Worm (Caenorhabditis elegans) whole organism, L4 larva: ENCODE results near the gene F55F10.3.
A peak's percentile ranks its signal among the peaks of the same experiment; 100 is the strongest.
"Not testable (repeated sequence)": the region's sequence is repeated elsewhere in the genome, so short reads cannot be mapped to it uniquely, and the experiment has no call there.

Experiments
- F10B5.3 ChIP-seq: sonication (generic microtip); optimal IDR thresholded peaks from 2 replicates; lab custom pipeline; 2016; ENCODE audit warnings: mild to moderate bottlenecking, missing genetic modification characterization, missing compliant biosample characterization
- R02D3.7 ChIP-seq: fragments of 150-350 bp; sonication (generic microtip); optimal IDR thresholded peaks from 3 replicates; lab custom pipeline; 2014; ENCODE audit warnings: missing biosample characterization, missing genetic modification characterization
- ama-1 ChIP-seq: fragments of 150-350 bp; optimal IDR thresholded peaks from 2 replicates; lab custom pipeline; 2014; ENCODE audit warnings: inconsistent platforms, mixed read lengths
- ces-1 ChIP-seq: fragments of 150-350 bp; sonication (generic microtip); optimal IDR thresholded peaks from 4 replicates; lab custom pipeline; 2014; ENCODE audit warnings: missing biosample characterization, missing genetic modification reagents, missing genetic modification characterization
- egl-27 ChIP-seq: sonication (generic microtip); optimal IDR thresholded peaks from 3 replicates; lab custom pipeline; 2017; ENCODE audit warnings: missing biosample characterization, missing genetic modification reagents, missing genetic modification characterization
- gei-8 ChIP-seq: fragments of 200-800 bp; sonication (Bioruptor generic); optimal IDR thresholded peaks from 2 replicates; lab custom pipeline; 2018; ENCODE audit warnings: mild to moderate bottlenecking, missing genetic modification characterization, missing compliant biosample characterization
- snpc-4 ChIP-seq: fragments of 150-350 bp; optimal IDR thresholded peaks from 2 replicates; lab custom pipeline; 2014; ENCODE audit warnings: missing biosample characterization, missing genetic modification characterization
- unc-62 ChIP-seq, 3 experiments: fragments of 150-350 bp in 1 of 3; sonication (generic microtip); optimal IDR thresholded peaks in 2 of 3; peaks in 1 of 3; 1 replicate in 1 of 3; 2 replicates in 2 of 3; lab custom pipeline; 2014 to 2017; ENCODE audit warnings: missing biosample characterization in 3 of 3, missing genetic modification characterization in 3 of 3, missing genetic modification reagents in 3 of 3, missing genotype in 1 of 3

DNA sequence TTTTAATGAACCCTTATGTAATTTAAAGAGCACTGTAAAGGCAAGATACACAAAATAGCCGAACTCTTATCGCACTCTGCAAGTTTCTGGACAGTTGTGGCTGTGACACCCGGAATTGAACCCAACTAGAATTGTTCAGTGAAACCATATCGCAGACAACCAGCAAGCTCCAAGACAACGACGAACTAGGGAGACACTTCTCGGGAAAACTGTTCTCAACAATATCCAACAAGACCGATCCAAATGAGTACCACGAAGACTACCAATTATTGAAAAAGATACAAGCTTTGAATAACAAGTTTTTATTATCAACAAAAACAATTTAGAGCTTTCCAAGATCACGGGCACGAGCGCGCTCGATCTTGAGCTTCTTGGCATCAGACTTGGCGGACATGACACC is 29.1 kb downstream of the F55F10.3 start:
- TF ChIP-seq egl-27 (tag; lab: Kevin White, UChicago); ces-1 (GFP tag; lab: Kevin White, UChicago); R02D3.7 (tag; lab: Kevin White, UChicago); unc-62 (GFP tag; optimal IDR thresholded peaks at IDR 0.05 in 1 of 2; lab: Kevin White, UChicago); unc-62 (tag; optimal IDR thresholded peaks at IDR 0.05; lab: Kevin White, UChicago); F10B5.3 (tag; lab: Kevin White, UChicago); snpc-4 (tag; lab: Kevin White, UChicago); gei-8: not testable (repeated sequence)
- TF ChIP-seq ama-1: peak; percentile 28
